Fruit fly (Drosophila melanogaster) Kc167 (cell line): ENCODE data around the gene CG14456.

ENCODE experiments used
- Myc ChIP-seq: fragments of >200 bp; optimal IDR thresholded peaks from 2 replicates; lab custom pipeline; 2017; ENCODE audit warnings: missing external identifiers
- h ChIP-seq: fragments of >200 bp; optimal IDR thresholded peaks from 3 replicates; lab custom pipeline; 2018; ENCODE audit warnings: missing external identifiers
- insv ChIP-seq: fragments of >200 bp; optimal IDR thresholded peaks from 3 replicates; lab custom pipeline; 2018; ENCODE audit warnings: missing external identifiers
- psq ChIP-seq: fragments of >200 bp; optimal IDR thresholded peaks from 2 replicates; lab custom pipeline; 2017; ENCODE audit warnings: missing external identifiers

DNA sequence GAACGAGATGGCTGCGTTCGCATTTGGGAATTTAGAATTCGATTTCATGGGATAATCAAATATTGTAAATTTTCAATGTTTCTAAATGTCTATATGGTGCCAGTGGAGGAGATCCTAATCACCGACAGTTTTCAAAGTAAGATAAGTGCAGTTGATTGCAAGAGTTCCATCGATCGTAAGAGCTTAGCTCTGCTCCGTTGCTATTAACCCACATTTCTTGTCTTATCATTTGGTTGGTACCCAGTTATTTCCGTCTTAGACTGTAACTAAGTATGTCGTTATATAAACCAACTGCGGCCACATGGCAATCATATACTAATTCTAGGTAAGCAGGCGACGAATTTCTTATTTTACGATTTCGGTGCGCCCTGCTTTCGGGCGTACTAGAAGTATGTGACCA, 16.8 kb upstream of the CG14456 start:
- TF ChIP-seq psq (lab: Kevin White, UChicago) (no peak), Myc (lab: Kevin White, UChicago) (no peak), h (lab: Kevin White, UChicago) (no peak), insv (no peak)
